Worm (Caenorhabditis elegans) whole organism, young adult: ENCODE measurements around the gene taf-7.1.

Source experiments
- ceh-40 ChIP-seq: fragments of 200-800 bp; sonication (Bioruptor generic); IDR thresholded peaks from 2 replicates; pipeline ENCODE4 v1.3.6; 2022; ENCODE audit warnings: missing genetic modification characterization, missing compliant biosample characterization
- die-1 ChIP-seq: sonication (generic microtip); optimal IDR thresholded peaks from 2 replicates; lab custom pipeline; 2016; ENCODE audit warnings: missing genotype, mild to moderate bottlenecking, missing genetic modification characterization, missing compliant biosample characterization
- lir-1 ChIP-seq: fragments of 200-800 bp; sonication (Bioruptor generic); conservative IDR thresholded peaks from 2 replicates; pipeline ENCODE4 v1.3.6; 2022; ENCODE audit warnings: missing genetic modification reagents, missing genetic modification characterization, missing compliant biosample characterization
- mxl-1 ChIP-seq: sonication (generic microtip); optimal IDR thresholded peaks from 2 replicates; lab custom pipeline; 2016; ENCODE audit warnings: missing genetic modification characterization, missing compliant biosample characterization
- nfya-1 ChIP-seq: sonication (generic microtip); optimal IDR thresholded peaks from 2 replicates; lab custom pipeline; 2017; ENCODE audit warnings: antibody characterized with exemption, missing compliant biosample characterization, missing genetic modification characterization, borderline replicate concordance; ENCODE audit not compliant: insufficient read depth
- pha-4 ChIP-seq: fragments of 150-350 bp; sonication (generic microtip); optimal IDR thresholded peaks from 2 replicates; lab custom pipeline; 2014; ENCODE audit warnings: missing biosample characterization, missing genetic modification reagents, missing genetic modification characterization
- snpc-1.1 ChIP-seq: sonication (generic microtip); optimal IDR thresholded peaks from 2 replicates; lab custom pipeline; 2017; ENCODE audit warnings: missing genetic modification characterization, mild to moderate bottlenecking, missing compliant biosample characterization, antibody characterized with exemption, moderate library complexity, missing genotype, missing genetic modification reagents; ENCODE audit not compliant: insufficient read depth
- tbp1 ChIP-seq: fragments of 200-800 bp; sonication (Bioruptor generic); optimal IDR thresholded peaks from 2 replicates; lab custom pipeline; 2018; ENCODE audit warnings: mild to moderate bottlenecking, missing genetic modification characterization, missing compliant biosample characterization
- unc-130 ChIP-seq: sonication (generic microtip); optimal IDR thresholded peaks from 2 replicates; lab custom pipeline; 2016; ENCODE audit warnings: missing genetic modification reagents, missing genetic modification characterization, missing compliant biosample characterization
- unc-62 ChIP-seq: fragments of 150-350 bp; optimal IDR thresholded peaks from 2 replicates; lab custom pipeline; 2014; ENCODE audit warnings: missing biosample characterization, missing genetic modification reagents, missing genetic modification characterization
- xnd-1 ChIP-seq: sonication (generic microtip); optimal IDR thresholded peaks from 2 replicates; lab custom pipeline; 2016; ENCODE audit warnings: missing genotype, missing genetic modification reagents, missing genetic modification characterization, missing compliant biosample characterization
- zim-3 ChIP-seq: sonication (generic microtip); optimal IDR thresholded peaks from 2 replicates; lab custom pipeline; 2017; ENCODE audit warnings: mild to moderate bottlenecking, missing genetic modification characterization, moderate library complexity, missing compliant biosample characterization

ce11 chrX:11837378-11837777, at the start of gene taf-7.1:
- TF ChIP-seq unc-130 (GFP tag; lab: Kevin White, UChicago): no peak
- TF ChIP-seq snpc-1.1 (tag; lab: Kevin White, UChicago): no peak
- no peak for TF ChIP-seq unc-62
- TF ChIP-seq ceh-40 (GFP tag; lab: Robert Waterston, UW): no peak
- TF ChIP-seq xnd-1 (tag; lab: Kevin White, UChicago): no peak
- no peak for TF ChIP-seq pha-4
- TF ChIP-seq zim-3: no peak
- no peak for TF ChIP-seq nfya-1 (tag; lab: Kevin White, UChicago)
- TF ChIP-seq lir-1 (GFP tag; lab: Robert Waterston, UW): no peak
- TF ChIP-seq die-1 (tag; lab: Kevin White, UChicago): no peak
- no peak for TF ChIP-seq tbp1 (GFP tag; lab: Kevin White, UChicago)
- TF ChIP-seq mxl-1 (tag; lab: Kevin White, UChicago): no peak
